Worm (Caenorhabditis elegans): ENCODE data around the gene C33H5.16.

Gene C33H5.16

DNA sequence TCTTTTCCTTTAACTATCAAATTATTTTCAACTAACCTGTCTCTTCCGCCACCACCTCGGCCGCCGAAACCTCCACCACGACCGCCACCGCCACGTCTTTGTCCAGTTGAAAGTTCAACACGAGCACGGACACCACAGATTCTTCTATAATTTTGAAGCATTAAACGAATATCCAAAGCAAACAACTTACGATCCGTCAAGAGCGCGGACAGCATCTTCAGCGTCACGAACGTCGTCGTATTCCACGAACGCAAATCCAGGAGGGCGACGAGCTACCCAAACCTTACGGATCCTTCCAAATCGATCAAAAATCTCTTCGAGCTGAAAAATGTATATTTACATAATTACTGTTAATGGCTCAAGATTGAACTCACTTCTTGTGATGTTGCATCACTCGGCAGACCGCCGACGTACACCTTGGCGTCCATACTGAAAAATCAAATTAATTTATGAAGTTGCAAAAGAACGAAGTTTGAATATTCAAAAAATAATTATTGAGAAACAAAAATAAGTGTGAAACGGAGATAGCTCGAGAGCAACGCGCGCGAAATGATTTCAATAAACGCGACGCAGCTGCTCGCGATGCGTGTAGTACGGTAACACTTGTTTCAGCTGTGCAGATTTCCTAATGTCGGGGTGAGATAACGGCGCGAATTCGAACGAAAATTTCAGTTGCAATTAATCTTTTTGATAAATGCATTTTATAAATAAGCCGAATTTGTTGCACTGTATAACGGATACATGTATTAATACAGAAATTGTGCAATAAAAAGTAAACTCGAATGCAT is 12.2 kb downstream of the C33H5.16 start, which contains the start of gene rsp-6 (continued):
- peak; percentile 18; the same call in 1 of the 2 replicates for TF ChIP-seq Y67H2A.10 (GFP tag; conservative IDR thresholded peaks at IDR 0.05)
- no peak for TF ChIP-seq F52B5.7 (tag; optimal IDR thresholded peaks at IDR 0.05)
- TF ChIP-seq pbrm-1 (GFP tag; IDR thresholded peaks at IDR 0.05), result 0 out of 2 replicates have a peak, but pooled peaks have one; percentile 67
- TF ChIP-seq ceh-40 (GFP tag; IDR thresholded peaks at IDR 0.05), result no peak
- TF ChIP-seq F49E8.2 (tag; optimal IDR thresholded peaks at IDR 0.05; ENCODE audit: insufficient read depth), result peak; percentile 83
- TF ChIP-seq nhr-179 (tag; optimal IDR thresholded peaks at IDR 0.05), result no peak
- TF ChIP-seq madf-3 (GFP tag; IDR thresholded peaks at IDR 0.05), result peak; percentile 99
- TF ChIP-seq ztf-22 (GFP tag; optimal IDR thresholded peaks at IDR 0.05), result no peak
- TF ChIP-seq aptf-2 (GFP tag; conservative IDR thresholded peaks at IDR 0.05), result peak; percentile 29; the same call in 1 of the 2 replicates
- TF ChIP-seq rpc-1 (optimal IDR thresholded peaks at IDR 0.05), result no peak
- TF ChIP-seq rpc-1 (tag; optimal IDR thresholded peaks at IDR 0.05), result no peak
- TF ChIP-seq egl-18 (GFP tag; IDR thresholded peaks at IDR 0.05), result no peak
- TF ChIP-seq hlh-12 (tag; optimal IDR thresholded peaks at IDR 0.05), result no peak
- no peak for TF ChIP-seq K11D2.4 (GFP tag; IDR thresholded peaks at IDR 0.05)
- no peak for TF ChIP-seq tbx-9 (tag; optimal IDR thresholded peaks at IDR 0.05; ENCODE audit: borderline replicate concordance)
- TF ChIP-seq T07F8.4 (tag; optimal IDR thresholded peaks at IDR 0.05), result no peak
- peak; percentile 94 for TF ChIP-seq F33H1.4 (GFP tag; IDR thresholded peaks at IDR 0.05)
- no peak for TF ChIP-seq bed-1 (GFP tag; IDR thresholded peaks at IDR 0.05)
- no peak for TF ChIP-seq ztf-3 (GFP tag; optimal IDR thresholded peaks at IDR 0.05)
- TF ChIP-seq ceh-91 (GFP tag; IDR thresholded peaks at IDR 0.05), result peak; percentile 90
- TF ChIP-seq snpc-3.4 (tag; optimal IDR thresholded peaks at IDR 0.05), result peak; percentile 75
- TF ChIP-seq dox-1 (GFP tag; IDR thresholded peaks at IDR 0.05), result peak; percentile 84
- no peak for TF ChIP-seq zim-3 (tag; optimal IDR thresholded peaks at IDR 0.05)
- TF ChIP-seq F23B12.7 (tag; optimal IDR thresholded peaks at IDR 0.05; ENCODE audit: insufficient read depth), result peak; percentile 81
- TF ChIP-seq ama-1 (optimal IDR thresholded peaks at IDR 0.05), result peak; percentile 28
- peak in 1 of 2 experiments; percentile 29 for TF ChIP-seq ama-1 (GFP tag; optimal IDR thresholded peaks at IDR 0.05)
- TF ChIP-seq lir-1 (GFP tag; conservative IDR thresholded peaks at IDR 0.05), result no peak
- peak; percentile 19 for TF ChIP-seq nhr-90 (tag; optimal IDR thresholded peaks at IDR 0.05)
- no peak for TF ChIP-seq Y56A3A.18 (GFP tag; IDR thresholded peaks at IDR 0.05)
- TF ChIP-seq Y53F4B.3 (GFP tag; IDR thresholded peaks at IDR 0.05), result no peak
- TF ChIP-seq T26A5.8 (tag; optimal IDR thresholded peaks at IDR 0.05), result no peak
- no peak for TF ChIP-seq F39B2.1 (GFP tag; IDR thresholded peaks at IDR 0.05)
- no peak for TF ChIP-seq ztf-25 (GFP tag; IDR thresholded peaks at IDR 0.05)
- TF ChIP-seq nfyb-1 (GFP tag; IDR thresholded peaks at IDR 0.05), result peak; percentile 77
- TF ChIP-seq madf-10 (tag; optimal IDR thresholded peaks at IDR 0.05), result peak; percentile 88
- peak; percentile 93 for TF ChIP-seq efl-1 (GFP tag; optimal IDR thresholded peaks at IDR 0.05)
- peak; percentile 76 for TF ChIP-seq cebp-1 (GFP tag; IDR thresholded peaks at IDR 0.05)
- peak; percentile 84 for TF ChIP-seq cebp-1 (tag; optimal IDR thresholded peaks at IDR 0.05)
- TF ChIP-seq aptf-3 (GFP tag; IDR thresholded peaks at IDR 0.05), result no peak
- TF ChIP-seq madf-6 (GFP tag; IDR thresholded peaks at IDR 0.05), result peak; percentile 95
- TF ChIP-seq B0035.1 (tag; optimal IDR thresholded peaks at IDR 0.05), result no peak
- peak; percentile 80 for TF ChIP-seq snpc-1.3 (tag; optimal IDR thresholded peaks at IDR 0.05; ENCODE audit: insufficient read depth)
- no peak for TF ChIP-seq gei-17 (GFP tag; optimal IDR thresholded peaks at IDR 0.05)
- no peak for TF ChIP-seq zfh-2 (GFP tag; conservative IDR thresholded peaks at IDR 0.05)
- TF ChIP-seq F22D6.2 (tag; optimal IDR thresholded peaks at IDR 0.05), result no peak
- TF ChIP-seq him-1 (tag; optimal IDR thresholded peaks at IDR 0.05), result peak; percentile 43
- no peak for TF ChIP-seq ets-4 (GFP tag; optimal IDR thresholded peaks at IDR 0.05)
- TF ChIP-seq ceh-27 (GFP tag; optimal IDR thresholded peaks at IDR 0.05), result peak; percentile 83
